Worm (Caenorhabditis elegans): ENCODE data around the gene thn-2.

- TF ChIP-seq him-1 (tag; optimal IDR thresholded peaks at IDR 0.05) (no peak), dao-5 (tag; optimal IDR thresholded peaks at IDR 0.05) (no peak)
These were observed 13.8 kb downstream of the thn-2 start for ce11 chrIV:12396645-12397258.

Measured in whole organism, L4/young adult.